Worm (Caenorhabditis elegans): ENCODE results near the gene ztf-16.

The ztf-16 gene

DNA sequence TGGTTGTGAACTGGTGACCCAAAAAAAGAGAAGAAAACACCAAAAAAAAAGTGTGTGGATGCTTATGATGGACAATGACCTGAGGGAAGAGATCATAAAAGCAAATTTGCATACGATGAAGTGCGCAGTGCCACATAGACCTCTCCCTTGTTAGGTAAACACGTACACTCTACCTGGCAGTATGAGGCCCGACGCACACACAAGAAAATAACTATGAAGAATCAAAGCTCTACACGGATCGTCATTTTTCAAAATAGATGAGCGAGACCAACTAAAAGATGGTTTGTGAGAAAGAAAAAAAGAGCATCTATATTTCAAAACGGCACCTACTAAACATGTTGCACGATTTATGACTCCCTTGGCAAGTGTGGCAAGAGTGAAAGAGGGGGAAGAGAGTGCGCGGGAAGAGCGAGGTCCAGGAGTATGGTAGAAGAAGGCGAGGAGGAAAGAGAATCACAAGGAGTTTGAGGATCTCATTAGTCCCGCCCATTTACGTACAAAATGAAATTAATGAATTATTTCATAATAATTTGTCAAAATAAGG is 11.2 kb downstream of the ztf-16 start, which contains the start of gene mig-13:
mig-13 (minus strand) TSS at position 51 of the 544 bp plus-strand sequence.
- TF ChIP-seq ets-7 (tag; optimal IDR thresholded peaks at IDR 0.05) (no peak), B0310.2 (tag; optimal IDR thresholded peaks at IDR 0.05) (no peak), flt-1 (GFP tag; IDR thresholded peaks at IDR 0.05) (no peak), hmg-4 (GFP tag; optimal IDR thresholded peaks at IDR 0.05) (no peak), pes-1 (GFP tag; IDR thresholded peaks at IDR 0.05) (no peak), aly-1 (tag; optimal IDR thresholded peaks at IDR 0.05) (no peak), tbx-37 (GFP tag; conservative IDR thresholded peaks at IDR 0.05) (no peak), F13C5.2 (tag; optimal IDR thresholded peaks at IDR 0.05) (no peak), tbx-11 (GFP tag; IDR thresholded peaks at IDR 0.05) (no peak), tra-4 (tag; optimal IDR thresholded peaks at IDR 0.05) (no peak)

ce11 chrX:4795329-4795728 is 16.0 kb downstream of the ztf-16 start:
- TF ChIP-seq tbx-11 (GFP tag; IDR thresholded peaks at IDR 0.05) (no peak), pes-1 (GFP tag; IDR thresholded peaks at IDR 0.05) (no peak), ets-7 (tag; optimal IDR thresholded peaks at IDR 0.05) (no peak), tra-4 (tag; optimal IDR thresholded peaks at IDR 0.05) (no peak), F13C5.2 (tag; optimal IDR thresholded peaks at IDR 0.05) (no peak), aly-1 (tag; optimal IDR thresholded peaks at IDR 0.05) (no peak), B0310.2 (tag; optimal IDR thresholded peaks at IDR 0.05) (no peak), tbx-37 (GFP tag; conservative IDR thresholded peaks at IDR 0.05) (no peak), hmg-4 (GFP tag; optimal IDR thresholded peaks at IDR 0.05) (no peak), ceh-13 (GFP tag; optimal IDR thresholded peaks at IDR 0.05) (no peak), sea-1 (GFP tag; conservative IDR thresholded peaks at IDR 0.05) (no peak), flt-1 (GFP tag; IDR thresholded peaks at IDR 0.05) (no peak), ama-1 (optimal IDR thresholded peaks at IDR 0.05) (no peak), hmbx-1 (tag; optimal IDR thresholded peaks at IDR 0.05) (no peak), hnd-1 (tag; optimal IDR thresholded peaks at IDR 0.05) (no peak), ceh-36 (tag; optimal IDR thresholded peaks at IDR 0.05) (no peak), scrt-1 (GFP tag; IDR thresholded peaks at IDR 0.05) (no peak)

ce11 chrX:4794062-4794461 is 17.3 kb downstream of the ztf-16 start:
- TF ChIP-seq flt-1 (GFP tag; IDR thresholded peaks at IDR 0.05) (no peak), tbx-11 (GFP tag; IDR thresholded peaks at IDR 0.05) (no peak), ceh-36 (tag; optimal IDR thresholded peaks at IDR 0.05) (no peak)

DNA sequence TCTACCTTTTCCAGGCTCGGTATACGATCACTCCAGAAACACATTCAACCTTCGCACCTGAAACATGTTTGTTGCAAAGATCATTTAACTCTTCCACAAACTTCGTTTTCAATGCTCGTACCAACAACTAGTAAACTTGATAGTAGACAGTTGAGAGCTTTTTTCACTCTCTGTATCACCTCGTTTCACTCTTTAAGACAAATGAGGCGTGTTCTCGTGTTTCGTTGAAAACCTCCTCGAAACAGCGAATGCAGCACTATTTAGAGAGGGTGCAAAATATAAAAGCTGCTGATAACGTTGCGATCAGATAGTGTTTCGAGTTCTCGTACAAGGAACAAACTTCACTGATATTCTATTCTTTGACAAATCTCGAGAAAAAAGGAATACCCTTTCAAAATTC is 18.4 kb downstream of the ztf-16 start, which contains the start of gene F43C9.1:
F43C9.1 (plus strand) TSS at position 301 of the 400 bp plus-strand sequence.
- TF ChIP-seq scrt-1 (GFP tag; IDR thresholded peaks at IDR 0.05) (no peak), F13C5.2 (tag; optimal IDR thresholded peaks at IDR 0.05) (no peak), pes-1 (GFP tag; IDR thresholded peaks at IDR 0.05) (no peak), ama-1 (optimal IDR thresholded peaks at IDR 0.05) (no peak), tbx-11 (GFP tag; IDR thresholded peaks at IDR 0.05) (no peak), aly-1 (tag; optimal IDR thresholded peaks at IDR 0.05) (no peak), sea-1 (GFP tag; conservative IDR thresholded peaks at IDR 0.05) (no peak), ceh-36 (tag; optimal IDR thresholded peaks at IDR 0.05) (no peak), B0310.2 (tag; optimal IDR thresholded peaks at IDR 0.05) (no peak)

- no peak for TF ChIP-seq tra-4 (tag; optimal IDR thresholded peaks at IDR 0.05)
- no peak for TF ChIP-seq aly-1 (tag; optimal IDR thresholded peaks at IDR 0.05)
- no peak for TF ChIP-seq ceh-36 (tag; optimal IDR thresholded peaks at IDR 0.05)
- no peak for TF ChIP-seq tbx-11 (GFP tag; IDR thresholded peaks at IDR 0.05)
- TF ChIP-seq F13C5.2 (tag; optimal IDR thresholded peaks at IDR 0.05) = no peak
- TF ChIP-seq ets-7 (tag; optimal IDR thresholded peaks at IDR 0.05) = no peak
Measured at ce11 chrX:4790614-4791013, 20.7 kb downstream of the ztf-16 start.

- TF ChIP-seq hnd-1 (tag; optimal IDR thresholded peaks at IDR 0.05) = peak; percentile 56
- peak; percentile 68; the same call in 1 of the 2 replicates for TF ChIP-seq tbx-11 (GFP tag; IDR thresholded peaks at IDR 0.05)
- TF ChIP-seq flt-1 (GFP tag; IDR thresholded peaks at IDR 0.05) = peak; percentile 82
- peak; percentile 38 for TF ChIP-seq hmbx-1 (tag; optimal IDR thresholded peaks at IDR 0.05)
- TF ChIP-seq pes-1 (GFP tag; IDR thresholded peaks at IDR 0.05) = peak; percentile 88
- TF ChIP-seq aly-1 (tag; optimal IDR thresholded peaks at IDR 0.05) = peak; percentile 86
- TF ChIP-seq ceh-13 (GFP tag; optimal IDR thresholded peaks at IDR 0.05) = peak; percentile 74
- TF ChIP-seq B0310.2 (tag; optimal IDR thresholded peaks at IDR 0.05) = peak; percentile 21
- TF ChIP-seq ama-1 (optimal IDR thresholded peaks at IDR 0.05) = no peak
- TF ChIP-seq sea-1 (GFP tag; conservative IDR thresholded peaks at IDR 0.05) = peak; percentile 83
- no peak for TF ChIP-seq ets-7 (tag; optimal IDR thresholded peaks at IDR 0.05)
- TF ChIP-seq tra-4 (tag; optimal IDR thresholded peaks at IDR 0.05) = no peak
- TF ChIP-seq tbx-37 (GFP tag; conservative IDR thresholded peaks at IDR 0.05) = peak; percentile 61
- peak; percentile 83 for TF ChIP-seq scrt-1 (GFP tag; IDR thresholded peaks at IDR 0.05)
- peak; percentile 32 for TF ChIP-seq F13C5.2 (tag; optimal IDR thresholded peaks at IDR 0.05)
- peak; percentile 52 for TF ChIP-seq hmg-4 (GFP tag; optimal IDR thresholded peaks at IDR 0.05)
- TF ChIP-seq ceh-36 (tag; optimal IDR thresholded peaks at IDR 0.05) = peak; percentile 81
Measured at ce11 chrX:4788958-4789357, 22.4 kb downstream of the ztf-16 start.

DNA sequence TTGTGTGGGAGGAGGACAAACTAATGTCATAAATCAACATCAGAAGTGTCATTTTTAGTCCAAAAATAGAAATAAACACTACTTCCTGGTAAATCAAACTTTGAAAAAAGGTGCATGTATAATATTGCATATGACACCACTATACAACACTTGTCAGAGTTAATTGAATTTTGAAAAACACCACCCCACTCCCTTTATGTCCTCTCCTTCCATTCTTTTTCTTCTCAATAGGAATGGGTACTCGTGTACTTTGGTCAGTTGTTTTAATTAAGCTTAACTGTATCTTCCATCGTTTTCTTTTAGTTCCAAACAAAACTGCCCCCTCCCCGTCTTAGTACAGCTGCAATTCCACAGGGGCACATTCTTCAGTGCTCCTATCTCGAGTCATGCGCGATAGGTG is 23.8 kb downstream of the ztf-16 start:
- no peak for TF ChIP-seq ceh-36 (tag; optimal IDR thresholded peaks at IDR 0.05)
- no peak for TF ChIP-seq hmg-4 (GFP tag; optimal IDR thresholded peaks at IDR 0.05)
- no peak for TF ChIP-seq tbx-37 (GFP tag; conservative IDR thresholded peaks at IDR 0.05)
- no peak for TF ChIP-seq sea-1 (GFP tag; conservative IDR thresholded peaks at IDR 0.05)
- TF ChIP-seq tra-4 (tag; optimal IDR thresholded peaks at IDR 0.05) = no peak
- TF ChIP-seq ceh-13 (GFP tag; optimal IDR thresholded peaks at IDR 0.05) = no peak
- TF ChIP-seq hmbx-1 (tag; optimal IDR thresholded peaks at IDR 0.05) = no peak
- TF ChIP-seq pes-1 (GFP tag; IDR thresholded peaks at IDR 0.05) = no peak
- no peak for TF ChIP-seq ama-1 (optimal IDR thresholded peaks at IDR 0.05)
- no peak for TF ChIP-seq ets-7 (tag; optimal IDR thresholded peaks at IDR 0.05)
- TF ChIP-seq aly-1 (tag; optimal IDR thresholded peaks at IDR 0.05) = no peak
- TF ChIP-seq tbx-11 (GFP tag; IDR thresholded peaks at IDR 0.05) = no peak
- no peak for TF ChIP-seq flt-1 (GFP tag; IDR thresholded peaks at IDR 0.05)
- TF ChIP-seq F13C5.2 (tag; optimal IDR thresholded peaks at IDR 0.05) = no peak
- TF ChIP-seq scrt-1 (GFP tag; IDR thresholded peaks at IDR 0.05) = no peak
- no peak for TF ChIP-seq hnd-1 (tag; optimal IDR thresholded peaks at IDR 0.05)
- no peak for TF ChIP-seq B0310.2 (tag; optimal IDR thresholded peaks at IDR 0.05)

All from whole organism, early embryonic.